Fruit fly (Drosophila melanogaster) whole organism: ENCODE results near the gene CG33648.

Experiments used
- CG8478 ChIP-seq: fragments of >200 bp; optimal IDR thresholded peaks from 2 replicates; lab custom pipeline; 2018; ENCODE audit warnings: inconsistent platforms
- EcR ChIP-seq, 2 experiments: fragments of >200 bp; optimal IDR thresholded peaks; 2 replicates each; lab custom pipeline; 2017; ENCODE audit warnings: missing biosample characterization in 2 of 2, missing genetic modification characterization in 2 of 2, missing genetic modification reagents in 2 of 2
- pan ChIP-seq: fragments of >200 bp; optimal IDR thresholded peaks from 2 replicates; lab custom pipeline; 2017
- psq ChIP-seq: fragments of >200 bp; optimal IDR thresholded peaks from 2 replicates; lab custom pipeline; 2017

dm6 chr2L:14483878-14484282 lies 40.2 kb upstream of the CG33648 start:
- TF ChIP-seq psq (lab: Kevin White, UChicago) (no peak), pan (lab: Kevin White, UChicago) (no peak), CG8478 (no peak), EcR (GFP tag; optimal IDR thresholded peaks at IDR 0.05; lab: Kevin White, UChicago) (no peak)
